Fruit fly (Drosophila melanogaster): ENCODE data around the gene CG9609.

The CG9609 gene

DNA sequence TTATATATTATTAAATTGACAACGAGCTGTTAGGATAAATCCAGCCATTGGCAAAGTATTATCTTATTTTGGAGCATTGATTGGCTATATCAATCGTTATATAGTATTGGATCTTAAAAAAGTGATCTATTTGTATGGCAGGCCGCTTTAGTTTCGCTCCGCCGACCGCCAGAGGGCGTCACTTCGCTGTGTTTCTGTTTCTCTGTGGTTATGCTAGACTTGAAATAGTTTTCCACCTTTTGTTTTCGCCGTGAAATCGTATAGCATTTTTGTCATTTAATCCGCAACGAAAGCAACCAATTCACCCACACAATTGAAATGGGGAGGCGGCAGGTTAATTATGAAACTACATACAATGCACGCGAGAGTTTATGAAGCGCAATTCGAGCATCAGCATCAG lies 40.0 kb downstream of the CG9609 start (continued):
- no peak for TF ChIP-seq pan (optimal IDR thresholded peaks at IDR 0.05)
- peak in 1 of 2 experiments; percentile 13 for TF ChIP-seq pan (GFP tag; optimal IDR thresholded peaks at IDR 0.05 in 1 of 2, IDR thresholded peaks at IDR 0.05 in 1 of 2)
- TF ChIP-seq CG14965 (GFP tag; optimal IDR thresholded peaks at IDR 0.05; ENCODE audit: borderline replicate concordance): peak; percentile 93
- peak; percentile 11 for TF ChIP-seq CG17359 (tag; optimal IDR thresholded peaks at IDR 0.05)
- TF ChIP-seq CG34376 (GFP tag; optimal IDR thresholded peaks at IDR 0.05): no peak
- no peak for TF ChIP-seq Lhr (GFP tag; optimal IDR thresholded peaks at IDR 0.05)
- TF ChIP-seq lbe (GFP tag; optimal IDR thresholded peaks at IDR 0.05): no peak
- peak; percentile 0 for TF ChIP-seq ATbp (GFP tag; optimal IDR thresholded peaks at IDR 0.05)
- TF ChIP-seq nau (GFP tag; optimal IDR thresholded peaks at IDR 0.05): no peak
- TF ChIP-seq CG16813 (GFP tag; IDR thresholded peaks at IDR 0.05; ENCODE audit: partially characterized antibody): no peak
- no peak for TF ChIP-seq unc-4 (GFP tag; IDR thresholded peaks at IDR 0.05; ENCODE audit: partially characterized antibody)

DNA sequence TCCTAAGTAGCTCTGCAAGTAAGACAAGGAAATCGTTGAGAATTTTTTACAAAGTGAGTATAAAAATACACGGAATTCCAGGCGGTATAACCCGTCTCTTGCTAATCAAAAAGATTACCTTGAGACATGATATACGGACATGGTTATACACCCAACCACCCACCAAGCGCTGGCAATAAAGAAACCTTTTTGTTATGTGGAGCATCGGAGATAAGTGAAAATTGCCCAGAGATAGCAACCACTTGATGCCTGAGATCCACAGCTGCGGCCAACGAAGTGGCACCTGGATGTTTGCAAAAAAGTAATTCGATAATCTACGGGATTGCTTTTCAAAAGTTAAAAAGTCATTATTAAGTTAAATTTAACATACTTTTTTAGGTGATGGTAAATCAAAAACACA lies 40.9 kb downstream of the CG9609 start:
- no peak for TF ChIP-seq ac (GFP tag; optimal IDR thresholded peaks at IDR 0.05)
- no peak for TF ChIP-seq CG10979 (tag; optimal IDR thresholded peaks at IDR 0.05)
- peak; percentile 85 for TF ChIP-seq sug (tag; optimal IDR thresholded peaks at IDR 0.05)
- TF ChIP-seq GATAe (GFP tag; conservative IDR thresholded peaks at IDR 0.05): 0 out of 2 replicates have a peak, but pooled peaks have one; percentile 18
- TF ChIP-seq wek (GFP tag; optimal IDR thresholded peaks at IDR 0.05): no peak
- TF ChIP-seq CG12236 (GFP tag; optimal IDR thresholded peaks at IDR 0.05): no peak
- TF ChIP-seq CG13424 (tag; optimal IDR thresholded peaks at IDR 0.05): no peak
- no peak for TF ChIP-seq CG3163 (GFP tag; optimal IDR thresholded peaks at IDR 0.05)
- no peak for TF ChIP-seq CG32772 (GFP tag; IDR thresholded peaks at IDR 0.05)
- TF ChIP-seq CG15696 (tag; optimal IDR thresholded peaks at IDR 0.05): no peak
- TF ChIP-seq al (GFP tag; IDR thresholded peaks at IDR 0.05): no peak
- no peak for TF ChIP-seq Myb (GFP tag; optimal IDR thresholded peaks at IDR 0.05)
- no peak for TF ChIP-seq CG34224 (GFP tag; IDR thresholded peaks at IDR 0.05; ENCODE audit: partially characterized antibody)
- TF ChIP-seq CG14014 (GFP tag; IDR thresholded peaks at IDR 0.05): no peak
- TF ChIP-seq CG31224 (GFP tag; IDR thresholded peaks at IDR 0.05): no peak
- TF ChIP-seq CG10366 (GFP tag; IDR thresholded peaks at IDR 0.05): no peak
- peak; percentile 64 for TF ChIP-seq exex (tag; optimal IDR thresholded peaks at IDR 0.05)
- no peak for TF ChIP-seq CG1024 (GFP tag; IDR thresholded peaks at IDR 0.05)
- no peak for TF ChIP-seq Fer2 (tag; optimal IDR thresholded peaks at IDR 0.05)
- TF ChIP-seq CG12219 (GFP tag; optimal IDR thresholded peaks at IDR 0.05): no peak
- TF ChIP-seq Hr78 (GFP tag; optimal IDR thresholded peaks at IDR 0.05): no peak
- no peak for TF ChIP-seq CG9932 (GFP tag; IDR thresholded peaks at IDR 0.05)
- TF ChIP-seq gsb (GFP tag; IDR thresholded peaks at IDR 0.05): no peak
- TF ChIP-seq Fer3 (tag; optimal IDR thresholded peaks at IDR 0.05): no peak
- no peak for TF ChIP-seq CG6272 (GFP tag; IDR thresholded peaks at IDR 0.05)
- no peak for TF ChIP-seq CG5953 (GFP tag; IDR thresholded peaks at IDR 0.05)
- no peak for TF ChIP-seq CG13296 (GFP tag; optimal IDR thresholded peaks at IDR 0.05)
- no peak for TF ChIP-seq Ada2b (GFP tag; IDR thresholded peaks at IDR 0.05)
- TF ChIP-seq sd (tag; optimal IDR thresholded peaks at IDR 0.05): peak; percentile 48
- no peak for TF ChIP-seq pan (optimal IDR thresholded peaks at IDR 0.05)
- no peak for TF ChIP-seq pan (GFP tag; optimal IDR thresholded peaks at IDR 0.05 in 1 of 2, IDR thresholded peaks at IDR 0.05 in 1 of 2)
- TF ChIP-seq CG2120 (GFP tag; optimal IDR thresholded peaks at IDR 0.05): no peak
- TF ChIP-seq BtbVII (GFP tag; optimal IDR thresholded peaks at IDR 0.05): no peak
- no peak for TF ChIP-seq Lim3 (GFP tag; IDR thresholded peaks at IDR 0.05)
- TF ChIP-seq Rfx (GFP tag; IDR thresholded peaks at IDR 0.05): no peak
- no peak for TF ChIP-seq caup (GFP tag; optimal IDR thresholded peaks at IDR 0.05; ENCODE audit: severe bottlenecking)
- TF ChIP-seq ATbp (GFP tag; optimal IDR thresholded peaks at IDR 0.05): no peak
- no peak for TF ChIP-seq Tbp (GFP tag; optimal IDR thresholded peaks at IDR 0.05)
- no peak for TF ChIP-seq CG3407 (GFP tag; optimal IDR thresholded peaks at IDR 0.05)
- TF ChIP-seq bowl (GFP tag; IDR thresholded peaks at IDR 0.05): no peak
- TF ChIP-seq grn (GFP tag; optimal IDR thresholded peaks at IDR 0.05): peak; percentile 28
- no peak for TF ChIP-seq sim (GFP tag; IDR thresholded peaks at IDR 0.05)
